Fruit fly (Drosophila melanogaster): Measurements from ENCODE around the gene Art3.

The Art3 gene

DNA sequence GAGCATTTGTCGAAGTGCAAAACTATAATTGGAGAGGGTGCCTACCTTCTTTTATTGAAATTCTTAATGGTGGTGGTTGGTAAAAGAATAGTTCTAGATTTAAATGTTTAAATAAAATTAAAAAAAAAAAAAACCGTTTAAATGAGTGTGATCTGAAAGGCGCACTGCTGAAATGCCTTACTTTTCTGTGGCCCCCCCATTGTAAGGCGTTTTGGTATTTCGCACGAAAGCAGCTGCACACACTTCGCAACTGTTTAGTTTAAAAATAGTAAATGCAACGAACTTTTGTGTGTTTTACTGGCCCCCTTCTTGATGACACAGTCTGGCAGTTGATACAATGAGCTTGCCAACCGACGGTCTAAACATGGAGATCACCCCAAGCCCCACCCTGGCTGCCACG is 39.2 kb upstream of the Art3 start, which contains the start of the genes CG14864 and Zip88E:
TSS of gene CG14864 (minus strand) at position 113 of the 400 bp plus-strand sequence.
TSS of gene Zip88E (plus strand) at position 237 of the 400 bp plus-strand sequence.
- TF ChIP-seq Hr83 (GFP tag; optimal IDR thresholded peaks at IDR 0.05; ENCODE audit: poor library complexity, severe bottlenecking), result peak; percentile 22
- TF ChIP-seq br (GFP tag; optimal IDR thresholded peaks at IDR 0.05), result no peak
- TF ChIP-seq foxo (GFP tag; optimal IDR thresholded peaks at IDR 0.05), result no peak

DNA sequence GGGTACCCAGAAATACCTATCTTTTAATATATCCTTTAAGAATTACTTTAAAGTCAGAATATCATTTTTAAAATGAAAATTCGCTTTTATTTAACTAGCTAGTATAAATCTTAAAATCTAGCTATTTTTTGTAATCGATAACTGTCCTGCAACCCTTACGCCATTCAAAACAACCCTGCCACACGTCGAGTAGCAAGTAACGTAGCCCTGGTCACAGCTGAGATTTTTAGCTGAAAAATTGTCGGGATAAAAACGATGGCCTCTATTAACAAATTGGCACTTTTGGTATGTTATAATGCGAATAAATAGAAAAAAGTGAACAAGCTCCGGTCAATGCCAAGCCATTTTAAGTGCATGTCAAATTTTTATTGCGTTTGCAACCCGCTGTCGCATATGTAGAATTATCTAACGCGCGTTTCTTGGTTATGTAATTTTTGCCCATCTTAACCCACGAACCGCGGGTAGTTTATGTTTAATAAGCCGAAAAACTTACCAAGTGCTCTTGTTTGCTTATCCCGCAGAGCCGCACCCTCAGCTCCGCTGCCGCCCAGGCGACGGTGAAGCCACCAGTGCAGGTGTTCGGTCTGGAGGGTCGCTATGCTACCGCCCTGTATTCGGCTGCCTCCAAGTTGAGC is 36.3 kb upstream of the Art3 start, which contains the start of gene ATPsynO:
TSS of gene ATPsynO (plus strand) at position 186 of the 635 bp plus-strand sequence.
- TF ChIP-seq Sp1 (GFP tag; optimal IDR thresholded peaks at IDR 0.05) (peak; percentile 28), OdsH (GFP tag; optimal IDR thresholded peaks at IDR 0.05) (no peak), Myc (optimal IDR thresholded peaks at IDR 0.05) (peak; percentile 73), HLH106 (tag; optimal IDR thresholded peaks at IDR 0.05) (peak; percentile 27), Rel (GFP tag; optimal IDR thresholded peaks at IDR 0.05) (no peak), Rel (tag; optimal IDR thresholded peaks at IDR 0.05) (peak; percentile 43)

dm6 chr3R:15263946-15264345 is 34.7 kb upstream of the Art3 start:
- no peak for TF ChIP-seq dmrt93B (GFP tag; optimal IDR thresholded peaks at IDR 0.05)

dm6 chr3R:15262710-15263672 is 33.8 kb upstream of the Art3 start, which contains the start of the genes eIF2gamma and Set:
TSS of gene eIF2gamma (minus strand) at chr3R:15263458.
TSS of gene Set (plus strand) at chr3R:15263552.
- peak; percentile 42 for TF ChIP-seq ey (GFP tag; optimal IDR thresholded peaks at IDR 0.05)
- TF ChIP-seq CG9705 (GFP tag; optimal IDR thresholded peaks at IDR 0.05), result peak; percentile 3
- TF ChIP-seq OdsH (GFP tag; optimal IDR thresholded peaks at IDR 0.05), result peak; percentile 21
- TF ChIP-seq HLH106 (tag; optimal IDR thresholded peaks at IDR 0.05), result peak; percentile 33
- TF ChIP-seq br (GFP tag; optimal IDR thresholded peaks at IDR 0.05), result no peak
- TF ChIP-seq Hr83 (GFP tag; optimal IDR thresholded peaks at IDR 0.05; ENCODE audit: poor library complexity, severe bottlenecking), result peak; percentile 92
- peak; percentile 14 for TF ChIP-seq psq (GFP tag; optimal IDR thresholded peaks at IDR 0.05)
- no peak for TF ChIP-seq dl (GFP tag; optimal IDR thresholded peaks at IDR 0.05; ENCODE audit: insufficient read depth in 1 of 2, partially characterized antibody in 2 of 2)
- no peak for TF ChIP-seq tai (GFP tag; optimal IDR thresholded peaks at IDR 0.05)
- no peak for TF ChIP-seq foxo (GFP tag; optimal IDR thresholded peaks at IDR 0.05)
- no peak for TF ChIP-seq dmrt93B (GFP tag; optimal IDR thresholded peaks at IDR 0.05)
- TF ChIP-seq GATAd (GFP tag; optimal IDR thresholded peaks at IDR 0.05), result no peak
- TF ChIP-seq Abd-B (GFP tag; optimal IDR thresholded peaks at IDR 0.05), result no peak
- TF ChIP-seq Myc (optimal IDR thresholded peaks at IDR 0.05), result peak; percentile 10
- no peak for TF ChIP-seq Rel (GFP tag; optimal IDR thresholded peaks at IDR 0.05)
- TF ChIP-seq Rel (tag; optimal IDR thresholded peaks at IDR 0.05), result peak; percentile 54
- no peak for TF ChIP-seq woc (GFP tag; optimal IDR thresholded peaks at IDR 0.05)
- peak; percentile 25 for TF ChIP-seq jim (GFP tag; optimal IDR thresholded peaks at IDR 0.05)

DNA sequence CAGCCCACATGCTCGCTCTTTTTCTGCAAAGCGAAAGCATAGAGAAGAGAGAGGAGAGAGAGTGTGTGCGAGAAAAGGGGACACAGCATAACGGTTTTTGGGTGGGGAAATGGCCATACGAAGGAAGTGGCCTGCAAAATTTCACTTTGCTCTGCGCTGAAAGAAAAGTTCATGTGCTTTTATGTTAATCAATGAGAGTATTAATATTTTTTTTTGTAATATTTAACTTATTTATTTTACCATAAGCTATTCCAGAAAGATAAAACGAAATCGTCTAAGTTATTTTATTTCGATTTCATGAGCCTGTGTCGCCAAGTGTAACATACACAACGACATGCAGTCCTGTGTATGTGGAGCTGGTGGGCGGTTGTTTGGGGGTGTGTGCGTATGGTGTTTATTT is 21.2 kb upstream of the Art3 start:
- peak; percentile 61 for TF ChIP-seq psq (GFP tag; optimal IDR thresholded peaks at IDR 0.05)
- no peak for TF ChIP-seq usp (GFP tag; optimal IDR thresholded peaks at IDR 0.05)
- no peak for TF ChIP-seq Hr78 (GFP tag; optimal IDR thresholded peaks at IDR 0.05)
- TF ChIP-seq Abd-B (GFP tag; optimal IDR thresholded peaks at IDR 0.05), result no peak
- TF ChIP-seq sv (GFP tag; optimal IDR thresholded peaks at IDR 0.05), result peak; percentile 30
- TF ChIP-seq br (GFP tag; optimal IDR thresholded peaks at IDR 0.05), result peak; percentile 14
- TF ChIP-seq Dfd (GFP tag; optimal IDR thresholded peaks at IDR 0.05), result no peak
- TF ChIP-seq N (GFP tag; optimal IDR thresholded peaks at IDR 0.05), result no peak
- TF ChIP-seq Dif (GFP tag; optimal IDR thresholded peaks at IDR 0.05; ENCODE audit: partially characterized antibody), result peak; percentile 11
- no peak for TF ChIP-seq dmrt93B (GFP tag; optimal IDR thresholded peaks at IDR 0.05)
- TF ChIP-seq fru (GFP tag; optimal IDR thresholded peaks at IDR 0.05), result peak; percentile 60
- peak; percentile 55 for TF ChIP-seq OdsH (GFP tag; optimal IDR thresholded peaks at IDR 0.05)
- no peak for TF ChIP-seq brk (GFP tag; optimal IDR thresholded peaks at IDR 0.05)
- TF ChIP-seq Jra (GFP tag; optimal IDR thresholded peaks at IDR 0.05), result no peak
- TF ChIP-seq pan (optimal IDR thresholded peaks at IDR 0.05), result no peak
- no peak for TF ChIP-seq jim (GFP tag; optimal IDR thresholded peaks at IDR 0.05)
- no peak for TF ChIP-seq Mio (GFP tag; optimal IDR thresholded peaks at IDR 0.05)
- no peak for TF ChIP-seq Sp1 (GFP tag; optimal IDR thresholded peaks at IDR 0.05)
- no peak for TF ChIP-seq foxo (GFP tag; optimal IDR thresholded peaks at IDR 0.05)
- TF ChIP-seq HLH106 (tag; optimal IDR thresholded peaks at IDR 0.05), result peak; percentile 61
- TF ChIP-seq Rel (GFP tag; optimal IDR thresholded peaks at IDR 0.05), result no peak
- no peak for TF ChIP-seq Rel (tag; optimal IDR thresholded peaks at IDR 0.05)
- TF ChIP-seq ey (GFP tag; optimal IDR thresholded peaks at IDR 0.05), result peak; percentile 37
- TF ChIP-seq Vsx2 (GFP tag; optimal IDR thresholded peaks at IDR 0.05; ENCODE audit: partially characterized antibody), result no peak

Data from whole organism, wandering third instar larva.